Worm (Caenorhabditis elegans) whole organism, L4 larva: ENCODE results near the gene dpy-10.
A peak's percentile ranks its signal among the peaks of the same experiment; 100 is the strongest.

Experiments used
- D1046.2 ChIP-seq: fragments of 200-800 bp; sonication (Bioruptor generic); IDR thresholded peaks from 2 replicates; pipeline ENCODE4 v1.3.6; 2022; ENCODE audit warnings: missing genetic modification characterization, missing compliant biosample characterization
- F10B5.3 ChIP-seq: sonication (generic microtip); optimal IDR thresholded peaks from 2 replicates; lab custom pipeline; 2016; ENCODE audit warnings: mild to moderate bottlenecking, missing genetic modification characterization, missing compliant biosample characterization
- F37D6.2 ChIP-seq: sonication (generic microtip); optimal IDR thresholded peaks from 2 replicates; lab custom pipeline; 2016; ENCODE audit warnings: mild to moderate bottlenecking, missing genetic modification characterization, missing compliant biosample characterization
- R02D3.7 ChIP-seq: fragments of 150-350 bp; sonication (generic microtip); optimal IDR thresholded peaks from 3 replicates; lab custom pipeline; 2014; ENCODE audit warnings: missing biosample characterization, missing genetic modification characterization
- T26A8.4 ChIP-seq: fragments of 200-800 bp; sonication (Bioruptor generic); IDR thresholded peaks from 2 replicates; pipeline ENCODE4 v1.3.6; 2022; ENCODE audit warnings: missing genetic modification characterization, missing compliant biosample characterization
- Y75B8A.6 ChIP-seq: fragments of 200-800 bp; sonication (Bioruptor generic); IDR thresholded peaks from 2 replicates; pipeline ENCODE4 v1.3.6; 2022; ENCODE audit warnings: missing genetic modification reagents, missing genetic modification characterization, missing compliant biosample characterization
- aha-1 ChIP-seq: fragments of 150-350 bp; peaks from one replicate; lab custom pipeline; 2014; ENCODE audit warnings: missing biosample characterization, missing genetic modification characterization
- arid-1 ChIP-seq: fragments of 200-800 bp; sonication (Bioruptor generic); conservative IDR thresholded peaks from 2 replicates; pipeline ENCODE4 v1.3.6; 2022; ENCODE audit warnings: missing genetic modification reagents, missing genetic modification characterization, missing compliant biosample characterization
- ceh-44 ChIP-seq: fragments of 200-800 bp; sonication (Bioruptor generic); IDR thresholded peaks from 2 replicates; pipeline ENCODE4 v1.3.6; 2022; ENCODE audit warnings: missing genetic modification reagents, missing genetic modification characterization, missing compliant biosample characterization
- ceh-62 ChIP-seq: sonication (generic microtip); optimal IDR thresholded peaks from 2 replicates; lab custom pipeline; 2017; ENCODE audit warnings: missing biosample characterization, missing genetic modification characterization
- daf-12 ChIP-seq: fragments of 150-350 bp; optimal IDR thresholded peaks from 2 replicates; lab custom pipeline; 2014; ENCODE audit warnings: missing biosample characterization, missing genetic modification reagents, missing genetic modification characterization
- daf-16 ChIP-seq, 3 experiments: sonication (generic microtip); optimal IDR thresholded peaks; 2 replicates each; lab custom pipeline; 2016 to 2017; ENCODE audit warnings: missing genetic modification characterization in 3 of 3, missing genetic modification reagents in 3 of 3, mild to moderate bottlenecking in 2 of 3, missing compliant biosample characterization in 2 of 3, missing biosample characterization in 1 of 3, moderate library complexity in 1 of 3
- daf-8 ChIP-seq: fragments of 200-800 bp; sonication (Bioruptor generic); IDR thresholded peaks from 2 replicates; pipeline ENCODE4 v1.3.6; 2022; ENCODE audit warnings: missing genetic modification characterization, missing compliant biosample characterization
- dmd-6 ChIP-seq: fragments of 200-800 bp; sonication (Bioruptor generic); IDR thresholded peaks from 2 replicates; pipeline ENCODE4 v1.3.6; 2022; ENCODE audit warnings: missing genetic modification reagents, missing genetic modification characterization, missing compliant biosample characterization
- dmd-8 ChIP-seq: fragments of 200-800 bp; sonication (Bioruptor generic); IDR thresholded peaks from 2 replicates; pipeline ENCODE4 v1.3.6; 2022; ENCODE audit warnings: missing genetic modification characterization, missing compliant biosample characterization
- dmd-9 ChIP-seq: fragments of 200-800 bp; sonication (Bioruptor generic); IDR thresholded peaks from 2 replicates; pipeline ENCODE4 v1.3.6; 2022; ENCODE audit warnings: missing genetic modification reagents, missing genetic modification characterization, missing compliant biosample characterization
- duxl-1 ChIP-seq: sonication (generic microtip); optimal IDR thresholded peaks from 2 replicates; lab custom pipeline; 2016; ENCODE audit warnings: mild to moderate bottlenecking, missing genetic modification characterization, moderate library complexity, missing compliant biosample characterization; ENCODE audit not compliant: poor library complexity
- dve-1 ChIP-seq: sonication (generic microtip); optimal IDR thresholded peaks from 2 replicates; lab custom pipeline; 2017; ENCODE audit warnings: antibody characterized with exemption, mild to moderate bottlenecking, missing genetic modification characterization, missing compliant biosample characterization; ENCODE audit not compliant: insufficient read depth
- hlh-11 ChIP-seq: fragments of 200-800 bp; sonication (Bioruptor generic); optimal IDR thresholded peaks from 2 replicates; lab custom pipeline; 2018; ENCODE audit warnings: mild to moderate bottlenecking, missing genetic modification characterization, missing compliant biosample characterization
- lin-13 ChIP-seq: fragments of 150-350 bp; optimal IDR thresholded peaks from 2 replicates; lab custom pipeline; 2014; ENCODE audit warnings: missing biosample characterization, missing genetic modification reagents, missing genetic modification characterization
- lin-38 ChIP-seq: fragments of 200-800 bp; sonication (Bioruptor generic); IDR thresholded peaks from 2 replicates; pipeline ENCODE4 v1.3.6; 2022; ENCODE audit warnings: missing genetic modification reagents, missing genetic modification characterization, missing compliant biosample characterization
- lsy-2 ChIP-seq, 2 experiments: fragments of 150-350 bp in 1 of 2; sonication (generic microtip) in 1 of 2; optimal IDR thresholded peaks; 2 replicates each; lab custom pipeline; 2014 to 2017; ENCODE audit warnings: missing biosample characterization in 2 of 2, missing genetic modification characterization in 2 of 2
- madf-9 ChIP-seq: fragments of 200-800 bp; sonication (Bioruptor generic); conservative IDR thresholded peaks from 2 replicates; pipeline ENCODE4 v1.3.6; 2022; ENCODE audit warnings: missing genetic modification reagents, missing genetic modification characterization, missing compliant biosample characterization
- mdt-29 ChIP-seq: fragments of 200-800 bp; sonication (Bioruptor generic); IDR thresholded peaks from 2 replicates; pipeline ENCODE4 v1.3.6; 2022; ENCODE audit warnings: missing genetic modification reagents, missing genetic modification characterization, missing compliant biosample characterization
- nhr-10 ChIP-seq: fragments of 150-350 bp; optimal IDR thresholded peaks from 2 replicates; lab custom pipeline; 2014; ENCODE audit warnings: missing biosample characterization, missing genetic modification characterization
- nhr-25 ChIP-seq: sonication (generic microtip); optimal IDR thresholded peaks from 2 replicates; lab custom pipeline; 2017; ENCODE audit warnings: missing genetic modification characterization, mild to moderate bottlenecking, missing compliant biosample characterization, antibody characterized with exemption, moderate library complexity, borderline replicate concordance; ENCODE audit not compliant: insufficient read depth
- nhr-28 ChIP-seq: fragments of 150-350 bp; optimal IDR thresholded peaks from 2 replicates; lab custom pipeline; 2014; ENCODE audit warnings: missing biosample characterization, missing genetic modification characterization
- nhr-41 ChIP-seq: fragments of 200-800 bp; sonication (Bioruptor generic); IDR thresholded peaks from 2 replicates; pipeline ENCODE4 v1.3.6; 2022; ENCODE audit warnings: missing genetic modification reagents, missing genetic modification characterization, missing compliant biosample characterization
- nhr-48 ChIP-seq: sonication (generic microtip); optimal IDR thresholded peaks from 2 replicates; lab custom pipeline; 2016; ENCODE audit warnings: mild to moderate bottlenecking, missing genetic modification characterization, missing compliant biosample characterization
- nhr-77 ChIP-seq: fragments of 150-350 bp; optimal IDR thresholded peaks from 2 replicates; lab custom pipeline; 2014; ENCODE audit warnings: missing biosample characterization, missing genetic modification characterization
- php-3 ChIP-seq: fragments of 200-800 bp; sonication (Bioruptor generic); IDR thresholded peaks from 2 replicates; pipeline ENCODE4 v1.3.6; 2022; ENCODE audit warnings: missing genetic modification reagents, missing genetic modification characterization, missing compliant biosample characterization
- pqm-1 ChIP-seq: sonication (generic microtip); optimal IDR thresholded peaks from 2 replicates; lab custom pipeline; 2017; ENCODE audit warnings: missing biosample characterization, missing genetic modification characterization
- spr-3 ChIP-seq: fragments of 200-800 bp; sonication (Bioruptor generic); optimal IDR thresholded peaks from 2 replicates; lab custom pipeline; 2018; ENCODE audit warnings: mild to moderate bottlenecking, missing genetic modification characterization, missing compliant biosample characterization
- unc-130 ChIP-seq: sonication (generic microtip); optimal IDR thresholded peaks from 2 replicates; lab custom pipeline; 2016; ENCODE audit warnings: missing genetic modification reagents, missing genetic modification characterization, missing compliant biosample characterization
- unc-62 ChIP-seq, 3 experiments: fragments of 150-350 bp in 1 of 3; sonication (generic microtip); optimal IDR thresholded peaks in 2 of 3; peaks in 1 of 3; 1 replicate in 1 of 3; 2 replicates in 2 of 3; lab custom pipeline; 2014 to 2017; ENCODE audit warnings: missing biosample characterization in 3 of 3, missing genetic modification characterization in 3 of 3, missing genetic modification reagents in 3 of 3, missing genotype in 1 of 3
- vab-7 ChIP-seq: fragments of 200-800 bp; sonication (Bioruptor generic); IDR thresholded peaks from 2 replicates; pipeline ENCODE4 v1.3.6; 2022; ENCODE audit warnings: missing genetic modification reagents, missing genetic modification characterization, missing compliant biosample characterization
- zfp-3 ChIP-seq: fragments of 200-800 bp; sonication (Bioruptor generic); conservative IDR thresholded peaks from 2 replicates; pipeline ENCODE4 v1.3.6; 2022; ENCODE audit warnings: missing genetic modification reagents, missing genetic modification characterization, missing compliant biosample characterization

The dpy-10 gene

DNA sequence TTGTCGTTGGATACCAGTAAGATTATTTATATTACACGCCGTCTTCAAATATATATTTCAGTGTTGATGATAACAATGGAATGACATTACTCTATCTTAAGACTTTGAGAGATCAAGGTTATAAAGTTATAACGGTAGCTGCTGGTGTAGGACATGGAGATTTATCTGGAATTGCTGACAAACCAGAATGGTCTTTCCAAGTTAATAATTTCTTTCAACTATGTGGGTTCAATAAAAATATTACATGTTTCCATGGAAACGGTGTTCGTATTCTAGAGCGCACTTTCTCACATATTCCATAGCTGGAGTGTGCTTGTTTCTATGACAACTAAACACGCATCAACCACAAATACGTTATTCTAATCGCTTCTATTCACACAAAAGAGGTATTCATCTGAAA lies 32.3 kb downstream of the dpy-10 start, which contains the start of gene ift-74:
Gene ift-74 (plus strand): TSS at position 301 of the 400 bp plus-strand sequence.
- TF ChIP-seq duxl-1 (tag; lab: Kevin White, UChicago) = no peak

DNA sequence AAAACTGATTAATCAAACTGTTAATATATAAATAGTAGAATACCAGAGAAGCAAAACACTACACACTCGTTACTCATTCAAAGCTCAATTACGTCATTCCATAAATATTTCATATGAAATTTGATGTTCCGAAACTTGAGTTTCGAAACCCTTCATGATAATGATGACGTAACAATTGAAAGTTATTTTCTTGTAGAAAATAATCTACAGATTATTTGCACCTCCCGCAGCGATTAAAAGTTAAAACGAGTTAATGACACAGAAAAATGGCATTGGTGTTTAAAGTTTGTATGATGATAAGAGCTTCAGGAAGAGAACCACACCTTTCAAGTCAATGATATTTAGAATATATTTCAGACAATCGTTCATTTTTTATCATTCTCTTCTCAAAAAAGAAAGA lies 38.1 kb downstream of the dpy-10 start, which contains the start of gene H43E16.1:
Gene H43E16.1 (plus strand): TSS at position 375 of the 400 bp plus-strand sequence.
- TF ChIP-seq hlh-11 (tag; lab: Kevin White, UChicago) (peak; percentile 23), dmd-8 (GFP tag; lab: Robert Waterston, UW) (no peak), daf-16 (GFP tag; optimal IDR thresholded peaks at IDR 0.05; lab: Kevin White, UChicago) (no peak), daf-16 (tag; optimal IDR thresholded peaks at IDR 0.05; lab: Kevin White, UChicago) (peak; percentile 57), dve-1 (tag; lab: Kevin White, UChicago) (no peak), unc-62 (GFP tag; optimal IDR thresholded peaks at IDR 0.05 in 1 of 2; lab: Kevin White, UChicago) (no peak), unc-62 (tag; optimal IDR thresholded peaks at IDR 0.05; lab: Kevin White, UChicago) (no peak), nhr-41 (GFP tag; lab: Robert Waterston, UW) (no peak), F37D6.2 (tag; lab: Kevin White, UChicago) (no peak), nhr-28 (tag; lab: Kevin White, UChicago) (peak; percentile 63), zfp-3 (no peak), dmd-9 (no peak), Y75B8A.6 (GFP tag; lab: Robert Waterston, UW) (no peak), dmd-6 (peak; percentile 79), vab-7 (GFP tag; lab: Robert Waterston, UW) (no peak), F10B5.3 (tag; lab: Kevin White, UChicago) (no peak), madf-9 (GFP tag; lab: Robert Waterston, UW) (no peak), nhr-77 (tag; lab: Kevin White, UChicago) (peak; percentile 32), unc-130 (GFP tag; lab: Kevin White, UChicago) (no peak), ceh-62 (no peak), T26A8.4 (no peak), lsy-2 (tag; optimal IDR thresholded peaks at IDR 0.05; lab: Kevin White, UChicago) (no peak), spr-3 (GFP tag; lab: Kevin White, UChicago) (no peak), mdt-29 (GFP tag; lab: Robert Waterston, UW) (no peak), daf-8 (GFP tag; lab: Robert Waterston, UW) (no peak), arid-1 (GFP tag; lab: Robert Waterston, UW) (no peak), aha-1 (tag; lab: Kevin White, UChicago) (peak; percentile 41), nhr-10 (tag; lab: Kevin White, UChicago) (no peak), php-3 (GFP tag; lab: Robert Waterston, UW) (peak; percentile 76), lin-13 (GFP tag; lab: Kevin White, UChicago) (no peak), ceh-44 (GFP tag; lab: Robert Waterston, UW) (no peak), pqm-1 (tag; lab: Kevin White, UChicago) (peak; percentile 80), lin-38 (no peak), R02D3.7 (tag; lab: Kevin White, UChicago) (no peak), daf-12 (tag; lab: Kevin White, UChicago) (no peak), nhr-25 (no peak), nhr-48 (tag; lab: Kevin White, UChicago) (no peak)

DNA sequence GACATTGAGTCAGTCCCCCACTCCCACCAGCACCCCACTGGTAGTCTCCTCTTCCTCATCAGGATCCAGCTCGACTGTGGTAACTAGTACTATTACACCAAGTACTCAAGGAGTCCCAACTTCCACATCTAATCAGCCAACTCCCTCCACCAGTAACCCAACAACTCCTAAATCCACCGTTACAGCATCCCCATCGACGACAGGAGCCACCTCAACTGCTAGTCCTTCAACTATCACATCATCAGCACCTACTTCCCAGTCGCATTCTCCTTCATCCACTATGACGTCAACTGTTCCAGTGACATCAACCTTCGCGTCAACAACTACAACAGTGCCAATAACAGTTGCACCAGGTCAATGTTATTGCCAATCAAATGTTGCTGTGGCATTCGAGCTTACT lies 43.5 kb downstream of the dpy-10 start:
- TF ChIP-seq php-3 (GFP tag; lab: Robert Waterston, UW) (no peak), unc-62 (GFP tag; optimal IDR thresholded peaks at IDR 0.05 in 1 of 2; lab: Kevin White, UChicago) (peak in 1 of 2 experiments; percentile 96), unc-62 (tag; optimal IDR thresholded peaks at IDR 0.05; lab: Kevin White, UChicago) (no peak), D1046.2 (GFP tag; lab: Robert Waterston, UW) (no peak)
